Worm (Caenorhabditis elegans) whole organism, mixed stage, embryonic: Measurements from ENCODE around the gene C43H6.12.

Source experiments
- blmp-1 ChIP-seq: fragments of 150-350 bp; optimal IDR thresholded peaks from 2 replicates; lab custom pipeline; 2014; ENCODE audit warnings: missing biosample characterization, missing genetic modification characterization
- ceh-39 ChIP-seq: fragments of 150-350 bp; optimal IDR thresholded peaks from 2 replicates; lab custom pipeline; 2014; ENCODE audit warnings: missing biosample characterization, missing genetic modification characterization
- ceh-43 ChIP-seq: fragments of 200-800 bp; sonication (Bioruptor generic); optimal IDR thresholded peaks from 2 replicates; lab custom pipeline; 2018; ENCODE audit warnings: mild to moderate bottlenecking, missing genetic modification characterization, moderate library complexity, missing compliant biosample characterization
- ces-1 ChIP-seq: fragments of 150-350 bp; optimal IDR thresholded peaks from 2 replicates; lab custom pipeline; 2014; ENCODE audit warnings: missing biosample characterization, missing genetic modification reagents, missing genetic modification characterization
- cnd-1 ChIP-seq: fragments of 200-800 bp; sonication (Bioruptor generic); optimal IDR thresholded peaks from 2 replicates; lab custom pipeline; 2018; ENCODE audit warnings: mild to moderate bottlenecking, missing genetic modification characterization, missing compliant biosample characterization
- drap-1 ChIP-seq: fragments of 200-800 bp; sonication (Bioruptor generic); optimal IDR thresholded peaks from 3 replicates; lab custom pipeline; 2018; ENCODE audit warnings: mild to moderate bottlenecking, missing genetic modification characterization, missing compliant biosample characterization
- elt-1 ChIP-seq: sonication (generic microtip); optimal IDR thresholded peaks from 2 replicates; lab custom pipeline; 2017; ENCODE audit warnings: missing genetic modification characterization, mild to moderate bottlenecking, missing compliant biosample characterization, antibody characterized with exemption, moderate library complexity, borderline replicate concordance; ENCODE audit not compliant: insufficient read depth
- elt-3 ChIP-seq: fragments of 150-350 bp; optimal IDR thresholded peaks from 2 replicates; lab custom pipeline; 2014; ENCODE audit warnings: missing biosample characterization, missing genetic modification characterization
- flh-1 ChIP-seq: fragments of 200-800 bp; sonication (Bioruptor generic); optimal IDR thresholded peaks from 2 replicates; lab custom pipeline; 2018; ENCODE audit warnings: mild to moderate bottlenecking, missing genetic modification characterization, moderate library complexity, missing compliant biosample characterization
- ham-2 ChIP-seq: fragments of 200-800 bp; sonication (Bioruptor generic); optimal IDR thresholded peaks from 2 replicates; lab custom pipeline; 2018; ENCODE audit warnings: mild to moderate bottlenecking, missing genetic modification characterization, missing compliant biosample characterization
- hlh-1 ChIP-seq: fragments of 150-350 bp; optimal IDR thresholded peaks from 2 replicates; lab custom pipeline; 2014; ENCODE audit warnings: missing biosample characterization, missing genetic modification reagents, missing genetic modification characterization
- lin-13 ChIP-seq: fragments of 150-350 bp; optimal IDR thresholded peaks from 2 replicates; lab custom pipeline; 2014; ENCODE audit warnings: missing biosample characterization, missing genetic modification characterization
- lin-32 ChIP-seq: fragments of 200-800 bp; sonication (Bioruptor generic); optimal IDR thresholded peaks from 2 replicates; lab custom pipeline; 2018; ENCODE audit warnings: mild to moderate bottlenecking, missing genetic modification characterization, missing compliant biosample characterization
- lsy-2 ChIP-seq: fragments of 150-350 bp; optimal IDR thresholded peaks from 2 replicates; lab custom pipeline; 2014; ENCODE audit warnings: missing biosample characterization, missing genetic modification characterization
- mab-5 ChIP-seq: fragments of 150-350 bp; optimal IDR thresholded peaks from 2 replicates; lab custom pipeline; 2014; ENCODE audit warnings: missing biosample characterization, missing genetic modification characterization
- mep-1 ChIP-seq: fragments of 150-350 bp; optimal IDR thresholded peaks from 2 replicates; lab custom pipeline; 2017; ENCODE audit warnings: missing biosample characterization, missing genetic modification reagents, missing genetic modification characterization, inconsistent platforms
- mls-2 ChIP-seq: sonication (generic microtip); optimal IDR thresholded peaks from 2 replicates; lab custom pipeline; 2016; ENCODE audit warnings: mild to moderate bottlenecking, missing genetic modification characterization, moderate library complexity, missing compliant biosample characterization
- nhr-12 ChIP-seq: fragments of 150-350 bp; optimal IDR thresholded peaks from 2 replicates; lab custom pipeline; 2014; ENCODE audit warnings: missing biosample characterization, missing genetic modification characterization
- nhr-2 ChIP-seq: fragments of 150-350 bp; optimal IDR thresholded peaks from 2 replicates; lab custom pipeline; 2014; ENCODE audit warnings: missing biosample characterization, missing genetic modification characterization
- nhr-237 ChIP-seq: fragments of 150-350 bp; optimal IDR thresholded peaks from 2 replicates; lab custom pipeline; 2014; ENCODE audit warnings: missing biosample characterization, missing genetic modification characterization
- nhr-28 ChIP-seq: fragments of 150-350 bp; optimal IDR thresholded peaks from 2 replicates; lab custom pipeline; 2014; ENCODE audit warnings: missing biosample characterization, missing genetic modification characterization
- sem-2 ChIP-seq: fragments of 200-800 bp; sonication (Bioruptor generic); optimal IDR thresholded peaks from 2 replicates; lab custom pipeline; 2018; ENCODE audit warnings: mild to moderate bottlenecking, missing genetic modification characterization, missing compliant biosample characterization
- snpc-4 ChIP-seq: fragments of 150-350 bp; optimal IDR thresholded peaks from 2 replicates; lab custom pipeline; 2014; ENCODE audit warnings: missing biosample characterization, missing genetic modification characterization
- sptf-1 ChIP-seq: sonication (generic microtip); optimal IDR thresholded peaks from 2 replicates; lab custom pipeline; 2017; ENCODE audit warnings: mild to moderate bottlenecking, missing genetic modification characterization, moderate library complexity, missing compliant biosample characterization
- tbx-8 ChIP-seq: fragments of 200-800 bp; sonication (Bioruptor generic); optimal IDR thresholded peaks from 2 replicates; lab custom pipeline; 2018; ENCODE audit warnings: mild to moderate bottlenecking, missing genetic modification characterization, moderate library complexity, missing compliant biosample characterization
- unc-120 ChIP-seq: sonication (generic microtip); optimal IDR thresholded peaks from 2 replicates; lab custom pipeline; 2017; ENCODE audit warnings: missing genetic modification characterization, missing compliant biosample characterization; ENCODE audit not compliant: poor library complexity, severe bottlenecking
- unc-39 ChIP-seq: fragments of 150-350 bp; optimal IDR thresholded peaks from 2 replicates; lab custom pipeline; 2014; ENCODE audit warnings: missing biosample characterization, missing genetic modification characterization
- unc-62 ChIP-seq: fragments of 150-350 bp; optimal IDR thresholded peaks from 2 replicates; lab custom pipeline; 2014; ENCODE audit warnings: missing biosample characterization, missing genetic modification reagents, missing genetic modification characterization
- zip-8 ChIP-seq: fragments of 150-350 bp; optimal IDR thresholded peaks from 2 replicates; lab custom pipeline; 2014; ENCODE audit warnings: missing biosample characterization, missing genetic modification characterization
- ztf-11 ChIP-seq: fragments of 150-350 bp; optimal IDR thresholded peaks from 2 replicates; lab custom pipeline; 2014; ENCODE audit warnings: missing biosample characterization, missing genetic modification characterization

The C43H6.12 gene

DNA sequence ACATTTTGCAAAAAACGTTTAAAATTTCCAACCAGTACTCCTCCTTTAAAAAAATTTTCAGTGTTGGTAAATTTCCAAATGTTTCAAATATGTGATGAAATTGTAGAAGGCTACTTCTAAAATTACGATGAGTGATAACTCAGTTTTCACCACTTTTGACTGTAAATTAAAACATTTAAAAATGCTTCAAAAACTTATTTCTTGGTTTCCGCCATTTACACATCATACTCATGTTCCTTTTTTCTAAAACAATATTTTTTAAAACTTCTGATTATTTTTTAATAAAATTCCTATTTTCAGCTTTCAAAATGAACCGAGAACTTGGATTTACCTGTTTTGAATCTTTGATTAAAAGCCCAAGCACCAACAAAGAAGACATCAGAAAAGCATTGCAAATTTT, 5.7 kb upstream of the C43H6.12 start, which contains the start of gene C43H6.4:
TSS of gene C43H6.4 (plus strand) at position 301 of the 400 bp plus-strand sequence.
- TF ChIP-seq drap-1 (GFP tag; lab: Kevin White, UChicago) (no peak), nhr-2 (no peak), nhr-12 (tag; lab: Kevin White, UChicago) (no peak), flh-1 (GFP tag; lab: Kevin White, UChicago) (no peak), ceh-43 (no peak), lsy-2 (tag; lab: Kevin White, UChicago) (no peak), elt-1 (tag; lab: Kevin White, UChicago) (no peak), sptf-1 (tag; lab: Kevin White, UChicago) (no peak), zip-8 (tag; lab: Kevin White, UChicago) (no peak), mls-2 (tag; lab: Kevin White, UChicago) (no peak), tbx-8 (no peak), nhr-237 (tag; lab: Kevin White, UChicago) (no peak), unc-39 (no peak), ceh-39 (tag; lab: Kevin White, UChicago) (no peak), sem-2 (GFP tag; lab: Kevin White, UChicago) (no peak), unc-120 (tag; lab: Kevin White, UChicago) (no peak), ces-1 (GFP tag; lab: Kevin White, UChicago) (no peak), lin-32 (GFP tag; lab: Kevin White, UChicago) (no peak)

DNA sequence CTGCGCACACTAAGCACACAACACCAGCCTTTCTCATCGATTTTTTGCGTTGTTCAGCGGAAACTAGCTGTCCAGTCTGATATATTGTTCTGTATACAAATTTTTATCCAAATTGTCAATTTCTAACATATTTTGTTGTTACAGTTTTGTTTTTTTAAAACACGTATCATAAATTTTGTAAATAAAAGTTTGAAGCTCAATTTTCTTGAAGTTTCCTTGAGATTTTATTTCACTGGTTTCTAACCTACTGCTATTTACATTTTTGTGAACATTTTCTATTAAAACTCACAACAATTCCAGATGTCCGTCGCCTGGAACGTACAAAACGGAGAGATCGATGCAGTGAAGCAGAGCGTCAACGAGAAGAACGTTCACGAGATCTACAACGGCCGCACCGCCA, 2.2 kb upstream of the C43H6.12 start, which contains the start of gene mtpn-1:
TSS of gene mtpn-1 (plus strand) at position 301 of the 400 bp plus-strand sequence.
- TF ChIP-seq nhr-2 (no peak), ces-1 (GFP tag; lab: Kevin White, UChicago) (no peak), cnd-1 (tag; lab: Kevin White, UChicago) (no peak), tbx-8 (no peak), elt-1 (tag; lab: Kevin White, UChicago) (no peak), ham-2 (GFP tag; lab: Kevin White, UChicago) (no peak)
- TF ChIP-seq, all 35 proteins: peak for 0

DNA sequence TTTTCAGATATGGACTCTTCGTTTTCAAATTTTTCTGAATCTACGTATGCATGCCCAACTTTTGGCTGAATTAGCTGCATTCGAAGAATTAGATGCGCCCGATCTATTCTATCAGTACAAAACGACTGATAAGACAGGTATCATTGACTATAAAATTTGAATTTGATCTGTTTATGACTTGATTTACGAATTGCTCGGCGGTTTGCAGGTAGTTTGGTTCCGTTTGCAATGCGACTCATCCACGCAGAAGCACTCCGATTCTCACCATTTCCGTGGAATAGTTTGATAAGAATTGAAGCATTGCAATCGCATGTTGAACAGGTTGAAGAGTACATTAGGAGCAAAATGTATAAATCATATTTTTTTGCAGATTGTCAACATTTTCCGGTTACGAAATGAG, 1.6 kb downstream of the C43H6.12 start:
- TF ChIP-seq zip-8 (tag; lab: Kevin White, UChicago) (no peak), mep-1 (tag; lab: Kevin White, UChicago) (no peak), mab-5 (no peak), sem-2 (GFP tag; lab: Kevin White, UChicago) (no peak), snpc-4 (tag; lab: Kevin White, UChicago) (no peak), nhr-28 (tag; lab: Kevin White, UChicago) (no peak), lin-32 (GFP tag; lab: Kevin White, UChicago) (no peak), elt-3 (no peak), sptf-1 (tag; lab: Kevin White, UChicago) (no peak), elt-1 (tag; lab: Kevin White, UChicago) (no peak), ztf-11 (tag; lab: Kevin White, UChicago) (no peak), cnd-1 (tag; lab: Kevin White, UChicago) (no peak), blmp-1 (tag; lab: Kevin White, UChicago) (no peak), lin-13 (tag; lab: Kevin White, UChicago) (no peak), unc-62 (GFP tag; lab: Kevin White, UChicago) (no peak)

DNA sequence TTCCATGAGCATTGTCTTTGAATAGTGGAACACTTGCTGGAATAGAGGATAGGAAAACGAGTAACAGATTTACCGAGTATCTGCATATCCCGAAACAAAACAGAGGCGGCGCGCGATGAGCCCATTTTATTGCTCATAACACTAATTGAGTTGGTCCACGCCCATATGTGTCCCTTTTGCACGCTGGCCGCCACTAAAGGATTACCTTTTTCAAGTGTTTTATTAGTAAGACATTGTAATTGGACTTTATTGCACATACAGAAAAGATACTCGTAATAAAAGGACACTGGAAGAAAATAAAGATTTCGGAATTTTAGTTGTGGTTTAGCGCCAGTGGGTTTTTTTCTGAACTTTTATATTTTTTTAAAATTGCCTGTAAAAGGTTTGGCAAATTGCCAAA, 3.9 kb downstream of the C43H6.12 start, which contains the start of gene hlh-15:
TSS of gene hlh-15 (minus strand) at position 101 of the 400 bp plus-strand sequence.
- no peak for TF ChIP-seq ham-2 (GFP tag; lab: Kevin White, UChicago)
- TF ChIP-seq mep-1 (tag; lab: Kevin White, UChicago): no peak
- no peak for TF ChIP-seq nhr-237 (tag; lab: Kevin White, UChicago)
- no peak for TF ChIP-seq blmp-1 (tag; lab: Kevin White, UChicago)
- TF ChIP-seq elt-1 (tag; lab: Kevin White, UChicago): no peak

DNA sequence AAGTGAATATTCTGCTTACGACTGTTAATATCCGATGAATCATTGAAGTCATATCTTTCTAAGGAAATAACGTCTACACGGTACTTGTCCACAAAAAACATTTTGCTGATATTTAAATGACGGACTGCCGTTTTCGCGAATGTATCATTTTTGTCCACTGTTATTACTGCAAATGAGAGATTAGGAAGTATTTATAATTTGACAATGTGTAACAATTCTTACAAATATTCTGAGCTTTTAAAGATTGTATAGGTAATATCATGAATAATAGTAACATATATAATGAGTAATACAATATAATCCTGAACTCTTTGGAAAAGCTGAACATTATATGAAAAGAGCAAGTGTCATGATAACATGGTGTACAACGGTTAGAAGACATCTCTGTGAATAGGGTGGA, 10.4 kb downstream of the C43H6.12 start, which contains the start of gene glr-7:
TSS of gene glr-7 (minus strand) at position 101 of the 400 bp plus-strand sequence.
- TF ChIP-seq drap-1 (GFP tag; lab: Kevin White, UChicago): no peak
- TF ChIP-seq nhr-2: no peak
- no peak for TF ChIP-seq lin-32 (GFP tag; lab: Kevin White, UChicago)
- TF ChIP-seq unc-62 (GFP tag; lab: Kevin White, UChicago): no peak
- TF ChIP-seq hlh-1 (tag; lab: Kevin White, UChicago): no peak
- TF ChIP-seq mab-5: no peak
- TF ChIP-seq elt-3: no peak
- TF ChIP-seq ham-2 (GFP tag; lab: Kevin White, UChicago): no peak
- no peak for TF ChIP-seq lsy-2 (tag; lab: Kevin White, UChicago)
- no peak for TF ChIP-seq zip-8 (tag; lab: Kevin White, UChicago)
- TF ChIP-seq unc-120 (tag; lab: Kevin White, UChicago): no peak
